Worm (Caenorhabditis elegans) whole organism, early embryonic: ENCODE data around the gene D1046.18.
"Not testable (repeated sequence)": the region's sequence is repeated elsewhere in the genome, so short reads cannot be mapped to it uniquely, and the experiment has no call there.

Experiments
- ama-1 ChIP-seq: fragments of 150-350 bp; optimal IDR thresholded peaks from 2 replicates; lab custom pipeline; 2014
- hmg-4 ChIP-seq: fragments of 200-800 bp; sonication (Bioruptor generic); optimal IDR thresholded peaks from 2 replicates; lab custom pipeline; 2018; ENCODE audit warnings: mild to moderate bottlenecking, missing genetic modification characterization, missing compliant biosample characterization
- scrt-1 ChIP-seq: fragments of 200-800 bp; sonication (Bioruptor generic); IDR thresholded peaks from 2 replicates; pipeline ENCODE4 v1.3.6; 2022; ENCODE audit warnings: missing genetic modification characterization, missing compliant biosample characterization
- tbx-37 ChIP-seq: fragments of 200-800 bp; sonication (Bioruptor generic); conservative IDR thresholded peaks from 2 replicates; pipeline ENCODE4 v1.3.6; 2022; ENCODE audit warnings: missing genetic modification reagents, missing genetic modification characterization, missing compliant biosample characterization
- tra-4 ChIP-seq: sonication (generic microtip); optimal IDR thresholded peaks from 2 replicates; lab custom pipeline; 2017; ENCODE audit warnings: missing genetic modification characterization, missing compliant biosample characterization

ce11 chrIV:8964042-8964441 lies 34.0 kb downstream of the D1046.18 start:
- TF ChIP-seq tra-4, hmg-4, ama-1: not testable (repeated sequence)
- TF ChIP-seq tbx-37, result peak; percentile 78
- peak; percentile 86 for TF ChIP-seq scrt-1
